Fruit fly (Drosophila melanogaster) whole organism, larva: ENCODE data around the gene dock.

ENCODE experiments used
- noc ChIP-seq: fragments of 200-800 bp; sonication (Bioruptor generic); optimal IDR thresholded peaks from 3 replicates; lab custom pipeline; 2019; ENCODE audit warnings: missing biosample characterization, mild to moderate bottlenecking, missing genetic modification characterization, moderate library complexity

dock gene

dm6 chr2L:847189-847987 is 21.6 kb downstream of the dock start:
- TF ChIP-seq noc (tag; lab: Kevin White, UChicago): peak; percentile 75

- TF ChIP-seq noc (tag; lab: Kevin White, UChicago): no peak
Observed at dm6 chr2L:847988-848622, 22.3 kb downstream of the dock start.

- no peak for TF ChIP-seq noc (tag; lab: Kevin White, UChicago)
Observed at dm6 chr2L:849138-849744, 23.5 kb downstream of the dock start.

- TF ChIP-seq noc (tag; lab: Kevin White, UChicago): no peak
Observed at dm6 chr2L:849787-850512, 24.2 kb downstream of the dock start.

DNA sequence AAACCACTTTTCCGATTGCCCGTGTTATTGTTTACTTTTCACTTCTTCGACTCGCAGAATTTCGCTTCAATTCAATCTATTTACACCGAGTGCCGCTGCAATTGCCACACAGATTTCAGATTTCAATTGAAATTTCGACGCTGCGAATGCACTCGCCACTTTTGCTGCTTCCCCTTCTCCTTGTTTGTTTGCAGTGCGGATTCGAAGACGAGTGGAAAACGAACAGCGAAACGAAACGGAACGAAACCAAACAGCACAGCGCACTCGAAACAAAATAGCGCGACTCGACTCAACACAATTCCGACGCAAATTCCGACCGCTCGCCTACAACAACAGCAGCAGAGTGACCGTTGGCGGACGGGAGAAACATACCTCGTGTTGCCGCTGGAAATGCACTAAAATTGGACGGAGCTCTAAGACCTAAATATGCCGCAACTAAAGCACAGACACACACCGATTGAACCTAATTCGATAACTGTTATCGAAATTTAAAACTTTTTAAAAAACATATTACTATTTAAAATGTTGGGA is 25.0 kb downstream of the dock start, which contains the start of gene drongo:
TSS of gene drongo (minus strand) at position 345 of the 531 bp plus-strand sequence.
- TF ChIP-seq noc (tag; lab: Kevin White, UChicago): peak; percentile 36

- peak; percentile 59 for TF ChIP-seq noc (tag; lab: Kevin White, UChicago)
Observed at dm6 chr2L:852647-853111, 26.9 kb downstream of the dock start, which contains the start of the genes CG4291 and kraken. Gene CG4291, minus strand, starts transcription at chr2L:852730. Gene kraken, plus strand, starts transcription at chr2L:852768.

DNA sequence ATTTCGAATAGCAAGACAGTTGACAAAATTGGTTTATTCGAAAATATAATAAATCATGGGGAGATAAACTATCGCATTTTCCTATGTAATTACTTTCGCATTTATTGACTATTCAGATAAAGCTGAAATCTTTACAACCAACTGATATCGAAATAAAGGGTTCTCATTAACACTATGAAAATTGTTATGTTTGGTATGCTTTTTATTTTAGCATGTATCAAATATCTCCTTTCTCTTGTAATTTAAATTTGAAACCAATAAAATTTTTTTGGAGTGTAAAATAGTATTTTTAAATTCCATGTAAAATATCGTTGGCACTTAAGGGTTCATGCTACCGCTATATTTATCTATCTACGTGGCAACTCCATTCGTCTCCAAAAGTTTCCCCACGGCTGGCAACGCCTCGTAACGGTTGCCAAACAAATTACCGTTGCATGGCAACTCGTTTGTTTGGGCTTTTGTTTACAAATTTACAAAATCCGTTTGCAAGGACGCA is 29.3 kb downstream of the dock start, which contains the start of gene CG13949:
TSS of gene CG13949 (plus strand) at position 286 of the 496 bp plus-strand sequence.
- TF ChIP-seq noc (tag; lab: Kevin White, UChicago): peak; percentile 17

DNA sequence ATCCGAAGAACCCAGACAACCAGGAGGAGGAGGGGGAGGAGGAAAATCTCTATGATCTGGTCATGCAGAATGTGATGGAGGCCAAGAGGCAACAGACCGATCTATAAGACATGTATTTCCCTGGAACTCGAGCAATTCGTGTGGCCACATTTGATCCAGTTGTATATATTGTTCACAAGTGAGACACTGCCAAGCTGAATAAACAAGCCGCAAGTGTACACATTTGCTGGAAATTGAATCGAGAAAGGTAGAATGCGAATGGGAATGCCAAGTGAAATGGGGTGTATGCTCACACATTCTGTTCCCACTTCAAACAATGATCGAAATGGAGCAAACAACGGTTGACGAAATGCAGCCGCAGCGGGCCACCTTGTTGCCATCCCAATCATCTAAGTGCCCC is 30.2 kb downstream of the dock start:
- TF ChIP-seq noc (tag; lab: Kevin White, UChicago): no peak

dm6 chr2L:856690-857488 is 31.1 kb downstream of the dock start:
- peak; percentile 42 for TF ChIP-seq noc (tag; lab: Kevin White, UChicago)

DNA sequence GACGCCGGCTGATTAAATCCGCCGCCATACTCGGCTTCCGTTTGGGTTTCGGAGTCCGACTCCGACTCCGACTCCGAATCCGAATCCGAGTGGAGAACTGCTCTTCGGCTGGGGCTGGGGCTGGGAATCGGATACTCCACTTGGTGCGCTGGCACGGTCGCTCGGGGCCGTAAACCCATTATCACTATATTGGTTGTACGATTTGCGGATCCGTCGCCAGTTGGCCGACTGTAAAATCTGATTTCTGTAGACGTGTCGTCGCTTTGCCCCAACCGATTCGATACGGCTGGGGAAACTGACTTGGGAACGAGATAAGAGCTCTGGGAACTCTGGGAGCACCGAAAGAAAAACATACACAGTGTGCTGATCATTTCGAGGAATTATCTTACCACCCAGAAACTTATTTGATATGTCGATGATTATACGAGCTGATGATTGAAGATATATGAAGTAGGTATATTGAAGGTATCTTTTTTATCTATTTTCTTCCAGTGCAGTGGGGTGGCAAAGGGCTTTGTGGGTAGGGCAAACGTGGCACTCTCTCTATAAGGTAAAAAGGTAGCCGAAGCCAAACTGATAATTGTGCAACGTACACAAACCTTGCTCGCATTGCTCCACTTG is 32.2 kb downstream of the dock start:
- TF ChIP-seq noc (tag; lab: Kevin White, UChicago): peak; percentile 15

DNA sequence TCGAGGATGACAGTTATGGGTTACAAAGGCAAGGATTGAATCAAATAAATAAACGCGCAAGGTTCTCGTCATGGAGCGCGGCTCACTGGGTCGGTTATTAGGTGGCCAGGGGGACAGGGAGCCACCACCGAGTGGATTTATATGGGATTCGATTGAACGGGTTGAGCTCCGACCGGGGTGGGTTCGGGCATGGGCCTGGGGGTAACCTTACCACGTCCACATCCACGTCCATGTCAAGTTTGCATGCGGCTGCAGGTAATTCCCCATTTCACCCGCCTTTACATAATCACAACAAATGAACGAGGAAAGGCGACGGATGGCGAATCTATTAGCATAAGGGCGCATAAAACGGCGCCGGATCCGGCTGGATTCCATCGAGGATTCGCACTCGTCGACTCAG is 34.1 kb downstream of the dock start, which contains the start of gene CG13950:
TSS of gene CG13950 (plus strand) at position 301 of the 400 bp plus-strand sequence.
- TF ChIP-seq noc (tag; lab: Kevin White, UChicago): no peak

- peak; percentile 96 for TF ChIP-seq noc (tag; lab: Kevin White, UChicago)
Observed at dm6 chr2L:865851-866250, 40.1 kb downstream of the dock start.

- peak; percentile 94 for TF ChIP-seq noc (tag; lab: Kevin White, UChicago)
Observed at dm6 chr2L:866950-867744, 41.4 kb downstream of the dock start.
